Worm (Caenorhabditis elegans): ENCODE results near the gene nlp-5.

- TF ChIP-seq pha-4 (tag; optimal IDR thresholded peaks at IDR 0.05) (no peak), hlh-26 (GFP tag; conservative IDR thresholded peaks at IDR 0.05) (no peak)
Measured at ce11 chrII:8222309-8223065, 15.8 kb upstream of the nlp-5 start, which contains the start of gene dab-1.

Measured in whole organism, young adult.